Worm (Caenorhabditis elegans): ENCODE results near the gene ulp-4.

DNA sequence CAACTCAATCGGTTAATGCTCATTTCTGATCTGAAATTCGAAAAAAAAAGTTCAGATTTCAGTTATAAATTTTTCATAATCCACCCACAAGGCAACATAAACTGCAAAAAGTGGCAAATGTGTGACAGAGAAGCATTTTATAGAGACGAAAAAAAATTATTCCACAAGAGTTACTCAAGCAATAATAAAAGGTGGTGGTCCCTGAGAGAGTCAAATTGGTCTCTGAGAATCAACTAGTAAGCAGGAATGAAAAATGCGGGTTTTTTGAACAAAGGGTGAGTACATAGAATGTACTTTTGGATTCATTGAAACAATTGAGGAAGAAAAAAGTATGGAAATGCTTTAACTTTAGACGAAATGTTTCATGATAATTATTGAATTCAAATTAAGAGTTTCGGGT lies 40.6 kb downstream of the ulp-4 start, which contains the start of gene T05C12.11:
- TF ChIP-seq ceh-82 (tag; optimal IDR thresholded peaks at IDR 0.05) (no peak), aly-2 (tag; optimal IDR thresholded peaks at IDR 0.05) (no peak), nhr-76 (tag; optimal IDR thresholded peaks at IDR 0.05) (no peak), nhr-28 (tag; optimal IDR thresholded peaks at IDR 0.05) (no peak), ceh-88 (GFP tag; IDR thresholded peaks at IDR 0.05) (no peak)
